Fruit fly (Drosophila melanogaster): ENCODE measurements around the gene CG12746.

Gene CG12746

dm6 chr3R:5570635-5571436 lies 6.2 kb downstream of the CG12746 start, which contains the start of gene CRMP (continued):
- no peak for TF ChIP-seq sima (GFP tag; optimal IDR thresholded peaks at IDR 0.05)
- peak; percentile 70 for TF ChIP-seq nerfin-1 (tag; optimal IDR thresholded peaks at IDR 0.05)
- TF ChIP-seq H15 (GFP tag; IDR thresholded peaks at IDR 0.05) = no peak
- TF ChIP-seq CG31365 (tag; optimal IDR thresholded peaks at IDR 0.05) = no peak
- no peak for TF ChIP-seq D19A (tag; optimal IDR thresholded peaks at IDR 0.05)
- TF ChIP-seq NC2α (GFP tag; optimal IDR thresholded peaks at IDR 0.05) = no peak
- TF ChIP-seq CG7928 (GFP tag; optimal IDR thresholded peaks at IDR 0.05) = no peak
- TF ChIP-seq CG11504 (tag; optimal IDR thresholded peaks at IDR 0.05) = no peak
- no peak for TF ChIP-seq wdn (GFP tag; IDR thresholded peaks at IDR 0.05)
- TF ChIP-seq CG10543 (GFP tag; optimal IDR thresholded peaks at IDR 0.05) = no peak
- peak; percentile 21 for TF ChIP-seq CG18262 (tag; optimal IDR thresholded peaks at IDR 0.05)
- TF ChIP-seq zen (tag; optimal IDR thresholded peaks at IDR 0.05) = no peak
- TF ChIP-seq sob (GFP tag; IDR thresholded peaks at IDR 0.05) = no peak
- TF ChIP-seq CG11247 (GFP tag; IDR thresholded peaks at IDR 0.05) = no peak
- TF ChIP-seq z (GFP tag; IDR thresholded peaks at IDR 0.05) = no peak
- TF ChIP-seq CG43689 (GFP tag; IDR thresholded peaks at IDR 0.05) = no peak
- no peak for TF ChIP-seq ase (GFP tag; IDR thresholded peaks at IDR 0.05)
- TF ChIP-seq vfl (GFP tag; optimal IDR thresholded peaks at IDR 0.05) = no peak
- TF ChIP-seq Hr39 (optimal IDR thresholded peaks at IDR 0.05) = no peak
- TF ChIP-seq CG34224 (GFP tag; IDR thresholded peaks at IDR 0.05; ENCODE audit: partially characterized antibody) = peak; percentile 70
- no peak for TF ChIP-seq CG4360 (GFP tag; IDR thresholded peaks at IDR 0.05)
- no peak for TF ChIP-seq CG1024 (GFP tag; IDR thresholded peaks at IDR 0.05)
- no peak for TF ChIP-seq CG10654 (GFP tag; optimal IDR thresholded peaks at IDR 0.05)
- TF ChIP-seq CG11560 (tag; IDR thresholded peaks at IDR 0.05) = no peak
- TF ChIP-seq BEAF-32 (GFP tag; optimal IDR thresholded peaks at IDR 0.05) = no peak
- TF ChIP-seq CG1832 (GFP tag; optimal IDR thresholded peaks at IDR 0.05) = no peak
- TF ChIP-seq HLH3B (GFP tag; IDR thresholded peaks at IDR 0.05) = no peak
- no peak for TF ChIP-seq CG10979 (tag; optimal IDR thresholded peaks at IDR 0.05)
- TF ChIP-seq CG17829 (tag; optimal IDR thresholded peaks at IDR 0.05) = peak; percentile 24
- TF ChIP-seq ind (GFP tag; optimal IDR thresholded peaks at IDR 0.05) = no peak
- no peak for TF ChIP-seq ac (GFP tag; optimal IDR thresholded peaks at IDR 0.05)
- no peak for TF ChIP-seq HLH4C (GFP tag; IDR thresholded peaks at IDR 0.05; ENCODE audit: partially characterized antibody)
- no peak for TF ChIP-seq CG14441 (GFP tag; IDR thresholded peaks at IDR 0.05)
- TF ChIP-seq Kr (GFP tag; optimal IDR thresholded peaks at IDR 0.05) = no peak
- peak; percentile 60 for TF ChIP-seq Myb (GFP tag; optimal IDR thresholded peaks at IDR 0.05)
- no peak for TF ChIP-seq BtbVII (GFP tag; optimal IDR thresholded peaks at IDR 0.05)
- no peak for TF ChIP-seq CG1792 (GFP tag; optimal IDR thresholded peaks at IDR 0.05)
- TF ChIP-seq B-H2 (GFP tag; optimal IDR thresholded peaks at IDR 0.05) = no peak
- TF ChIP-seq Vsx1 (GFP tag; optimal IDR thresholded peaks at IDR 0.05) = no peak
- no peak for TF ChIP-seq Atf6 (GFP tag; IDR thresholded peaks at IDR 0.05)
- TF ChIP-seq chinmo (GFP tag; IDR thresholded peaks at IDR 0.05; ENCODE audit: partially characterized antibody) = no peak
- TF ChIP-seq NFAT (GFP tag; IDR thresholded peaks at IDR 0.05) = no peak
- TF ChIP-seq HLH54F (GFP tag; optimal IDR thresholded peaks at IDR 0.05) = no peak
- TF ChIP-seq aop (GFP tag; IDR thresholded peaks at IDR 0.05) = no peak
- no peak for TF ChIP-seq Drgx (GFP tag; IDR thresholded peaks at IDR 0.05)
- no peak for TF ChIP-seq CG3163 (GFP tag; optimal IDR thresholded peaks at IDR 0.05)
- TF ChIP-seq D (optimal IDR thresholded peaks at IDR 0.05) = no peak
- no peak for TF ChIP-seq D (GFP tag; optimal IDR thresholded peaks at IDR 0.05)
- no peak for TF ChIP-seq CG17802 (tag; optimal IDR thresholded peaks at IDR 0.05)
- TF ChIP-seq rib (GFP tag; IDR thresholded peaks at IDR 0.05) = no peak
- no peak for TF ChIP-seq CG4282 (GFP tag; optimal IDR thresholded peaks at IDR 0.05)

Data from whole organism, embryonic.